Worm (Caenorhabditis elegans) whole organism, L2 larva: ENCODE measurements around the gene dnj-11.

Source experiments
- elt-3 ChIP-seq: sonication (generic microtip); optimal IDR thresholded peaks from 2 replicates; lab custom pipeline; 2017; ENCODE audit warnings: missing biosample characterization, missing genetic modification characterization
- nhr-77 ChIP-seq: fragments of 150-350 bp; optimal IDR thresholded peaks from 2 replicates; lab custom pipeline; 2014; ENCODE audit warnings: missing biosample characterization, missing genetic modification characterization
- skn-1 ChIP-seq: sonication (generic microtip); optimal IDR thresholded peaks from 2 replicates; lab custom pipeline; 2017; ENCODE audit warnings: missing biosample characterization, missing genetic modification characterization

- TF ChIP-seq nhr-77 (tag; lab: Kevin White, UChicago), result no peak
- no peak for TF ChIP-seq elt-3 (tag; lab: Kevin White, UChicago)
- no peak for TF ChIP-seq skn-1 (tag; lab: Kevin White, UChicago)
Measured at ce11 chrIV:6554865-6555264, 30.8 kb upstream of the dnj-11 start.
